Fruit fly (Drosophila melanogaster) whole organism, embryonic: ENCODE measurements around the gene CG9106.

ENCODE experiments used
- Aef1 ChIP-seq: fragments of 200-800 bp; sonication (Bioruptor generic); IDR thresholded peaks from 3 replicates; pipeline ENCODE4 v1.3.6; 2022; ENCODE audit warnings: missing biosample characterization, missing genetic modification characterization
- Atf6 ChIP-seq: fragments of 200-800 bp; sonication (Bioruptor generic); IDR thresholded peaks from 2 replicates; pipeline ENCODE4 v1.3.6; 2022; ENCODE audit warnings: missing biosample characterization, missing genetic modification characterization
- BEAF-32 ChIP-seq: fragments of 200-800 bp; sonication (Bioruptor generic); optimal IDR thresholded peaks from 3 replicates; lab custom pipeline; 2017; ENCODE audit warnings: missing biosample characterization, missing genetic modification characterization, mild to moderate bottlenecking, moderate library complexity, missing genetic modification reagents
- CG11504 ChIP-seq: fragments of 200-800 bp; sonication (Bioruptor generic); optimal IDR thresholded peaks from 3 replicates; lab custom pipeline; 2019; ENCODE audit warnings: missing biosample characterization, mild to moderate bottlenecking, missing genetic modification characterization, moderate library complexity
- CG11696 ChIP-seq: fragments of 200-800 bp; sonication (Bioruptor generic); IDR thresholded peaks from 2 replicates; pipeline ENCODE4 v1.3.6; 2022; ENCODE audit warnings: missing biosample characterization, missing genetic modification characterization
- CG12219 ChIP-seq: fragments of 200-800 bp; sonication (Bioruptor generic); optimal IDR thresholded peaks from 3 replicates; lab custom pipeline; 2018; ENCODE audit warnings: missing biosample characterization, mild to moderate bottlenecking, missing genetic modification characterization
- CG13424 ChIP-seq: fragments of 200-800 bp; sonication (Bioruptor generic); optimal IDR thresholded peaks from 2 replicates; lab custom pipeline; 2019; ENCODE audit warnings: missing biosample characterization, mild to moderate bottlenecking, missing genetic modification characterization, moderate library complexity
- CG15073 ChIP-seq: fragments of 200-800 bp; sonication (Bioruptor generic); optimal IDR thresholded peaks from 2 replicates; lab custom pipeline; 2016; ENCODE audit warnings: missing biosample characterization, missing genetic modification characterization
- CG15696 ChIP-seq: fragments of 200-800 bp; sonication (Bioruptor generic); optimal IDR thresholded peaks from 2 replicates; lab custom pipeline; 2019; ENCODE audit warnings: missing biosample characterization, mild to moderate bottlenecking, missing genetic modification characterization, moderate library complexity
- CG1602 ChIP-seq: fragments of 200-800 bp; sonication (Bioruptor generic); optimal IDR thresholded peaks from 3 replicates; lab custom pipeline; 2016; ENCODE audit warnings: missing biosample characterization, missing genetic modification characterization
- CG17359 ChIP-seq: fragments of 200-800 bp; sonication (Bioruptor generic); optimal IDR thresholded peaks from 3 replicates; lab custom pipeline; 2018; ENCODE audit warnings: missing biosample characterization, mild to moderate bottlenecking, missing genetic modification characterization, moderate library complexity
- CG2116 ChIP-seq: fragments of 200-800 bp; sonication (Bioruptor generic); optimal IDR thresholded peaks from 3 replicates; lab custom pipeline; 2018; ENCODE audit warnings: missing biosample characterization, mild to moderate bottlenecking, missing genetic modification characterization
- CG2678 ChIP-seq: fragments of 200-800 bp; sonication (Bioruptor generic); optimal IDR thresholded peaks from 3 replicates; lab custom pipeline; 2019; ENCODE audit warnings: missing biosample characterization, mild to moderate bottlenecking, missing genetic modification characterization, moderate library complexity
- CG2712 ChIP-seq: fragments of 200-800 bp; optimal IDR thresholded peaks from 3 replicates; lab custom pipeline; 2019; ENCODE audit warnings: missing biosample characterization, mild to moderate bottlenecking, missing genetic modification characterization, moderate library complexity
- CG5953 ChIP-seq: fragments of 200-800 bp; sonication (Bioruptor generic); IDR thresholded peaks from 2 replicates; pipeline ENCODE4 v1.3.6; 2022; ENCODE audit warnings: missing biosample characterization, missing genetic modification characterization
- CG6175 ChIP-seq: fragments of 200-800 bp; sonication (Bioruptor generic); IDR thresholded peaks from 3 replicates; pipeline ENCODE4 v1.3.6; 2022; ENCODE audit warnings: missing biosample characterization, missing genetic modification characterization
- CG6272 ChIP-seq: fragments of 200-800 bp; sonication (Bioruptor generic); IDR thresholded peaks from 2 replicates; pipeline ENCODE4 v1.3.6; 2022; ENCODE audit warnings: missing biosample characterization, missing genetic modification characterization
- CG8388 ChIP-seq: fragments of 200-800 bp; sonication (Bioruptor generic); optimal IDR thresholded peaks from 2 replicates; lab custom pipeline; 2019; ENCODE audit warnings: missing biosample characterization, mild to moderate bottlenecking, missing genetic modification characterization, moderate library complexity
- CG9437 ChIP-seq: fragments of 200-800 bp; sonication (Bioruptor generic); optimal IDR thresholded peaks from 2 replicates; lab custom pipeline; 2018; ENCODE audit warnings: missing biosample characterization, mild to moderate bottlenecking, missing genetic modification characterization
- D19B ChIP-seq: fragments of 200-800 bp; sonication (Bioruptor generic); optimal IDR thresholded peaks from 2 replicates; lab custom pipeline; 2017; ENCODE audit warnings: missing biosample characterization, mild to moderate bottlenecking, missing genetic modification characterization
- Fer3 ChIP-seq: fragments of 200-800 bp; sonication (Bioruptor generic); optimal IDR thresholded peaks from 2 replicates; lab custom pipeline; 2018; ENCODE audit warnings: missing biosample characterization, mild to moderate bottlenecking, missing genetic modification characterization, moderate library complexity
- GATAe ChIP-seq: fragments of 200-800 bp; sonication (Bioruptor generic); conservative IDR thresholded peaks from 2 replicates; pipeline ENCODE4 v1.3.6; 2022; ENCODE audit warnings: missing biosample characterization, missing genetic modification characterization
- HLH3B ChIP-seq: fragments of 200-800 bp; sonication (Bioruptor generic); IDR thresholded peaks from 2 replicates; pipeline ENCODE4 v1.3.6; 2022; ENCODE audit warnings: missing biosample characterization, missing genetic modification characterization
- Hr3 ChIP-seq: fragments of 200-800 bp; sonication (Bioruptor generic); optimal IDR thresholded peaks from 3 replicates; lab custom pipeline; 2016; ENCODE audit warnings: missing biosample characterization, missing genetic modification characterization
- Hr78 ChIP-seq, 2 experiments: fragments of 200-800 bp in 1 of 2; fragments of >200 bp in 1 of 2; sonication (Bioruptor generic) in 1 of 2; optimal IDR thresholded peaks; 2 replicates each; lab custom pipeline; 2017 to 2019; ENCODE audit warnings: missing biosample characterization in 2 of 2, missing genetic modification characterization in 2 of 2, mild to moderate bottlenecking in 1 of 2, moderate library complexity in 1 of 2
- Med ChIP-seq: fragments of 200-800 bp; sonication (Bioruptor generic); peaks from one replicate; lab custom pipeline; 2016; ENCODE audit warnings: missing biosample characterization, missing genetic modification characterization, mild to moderate bottlenecking, inconsistent platforms, moderate library complexity
- NfI ChIP-seq: fragments of 200-800 bp; sonication (Bioruptor generic); optimal IDR thresholded peaks from 3 replicates; lab custom pipeline; 2018; ENCODE audit warnings: missing biosample characterization, mild to moderate bottlenecking, missing genetic modification characterization, moderate library complexity
- PHDP ChIP-seq: fragments of 200-800 bp; sonication (Bioruptor generic); optimal IDR thresholded peaks from 3 replicates; lab custom pipeline; 2018; ENCODE audit warnings: missing biosample characterization, mild to moderate bottlenecking, missing genetic modification characterization, moderate library complexity
- Poxn ChIP-seq: fragments of 200-800 bp; sonication (Bioruptor generic); IDR thresholded peaks from 2 replicates; pipeline ENCODE4 v1.3.6; 2022; ENCODE audit warnings: missing biosample characterization, missing genetic modification characterization
- Ptx1 ChIP-seq: fragments of 200-800 bp; sonication (Bioruptor generic); IDR thresholded peaks from 2 replicates; pipeline ENCODE4 v1.3.6; 2022; ENCODE audit warnings: missing biosample characterization, missing genetic modification characterization
- Sry-δ ChIP-seq: fragments of 200-800 bp; sonication (Bioruptor generic); optimal IDR thresholded peaks from 2 replicates; lab custom pipeline; 2016; ENCODE audit warnings: missing biosample characterization, missing genetic modification characterization
- dm ChIP-seq: fragments of 200-800 bp; sonication (Bioruptor generic); optimal IDR thresholded peaks from 3 replicates; lab custom pipeline; 2016; ENCODE audit warnings: missing biosample characterization, missing genetic modification characterization
- dmrt99B ChIP-seq: fragments of 200-800 bp; sonication (Bioruptor generic); optimal IDR thresholded peaks from 2 replicates; lab custom pipeline; 2018; ENCODE audit warnings: missing biosample characterization, mild to moderate bottlenecking, missing genetic modification characterization, moderate library complexity
- gcm2 ChIP-seq: fragments of 200-800 bp; sonication (Bioruptor generic); optimal IDR thresholded peaks from 2 replicates; lab custom pipeline; 2016; ENCODE audit warnings: missing biosample characterization, missing genetic modification characterization
- gem ChIP-seq: fragments of 200-800 bp; sonication (Bioruptor generic); optimal IDR thresholded peaks from 2 replicates; lab custom pipeline; 2019; ENCODE audit warnings: missing biosample characterization, mild to moderate bottlenecking, missing genetic modification characterization, moderate library complexity
- hkb ChIP-seq, 2 experiments: fragments of 200-800 bp in 1 of 2; fragments of >200 bp in 1 of 2; sonication (Bioruptor generic) in 1 of 2; IDR thresholded peaks in 1 of 2; optimal IDR thresholded peaks in 1 of 2; 2 replicates each; pipeline versions ENCODE4 v1.3.6 to Lab custom; 2017 to 2022; ENCODE audit warnings: missing biosample characterization in 1 of 2, missing genetic modification characterization in 1 of 2
- lab ChIP-seq: fragments of 200-800 bp; sonication (Bioruptor generic); optimal IDR thresholded peaks from 3 replicates; lab custom pipeline; 2017; ENCODE audit warnings: missing biosample characterization, missing genetic modification characterization, mild to moderate bottlenecking, moderate library complexity, missing genetic modification reagents
- nmo ChIP-seq: fragments of 200-800 bp; sonication (Bioruptor generic); optimal IDR thresholded peaks from 2 replicates; lab custom pipeline; 2018; ENCODE audit warnings: missing biosample characterization, mild to moderate bottlenecking, missing genetic modification characterization, moderate library complexity
- oc ChIP-seq: fragments of 200-800 bp; sonication (Bioruptor generic); optimal IDR thresholded peaks from 2 replicates; lab custom pipeline; 2018; ENCODE audit warnings: missing biosample characterization, mild to moderate bottlenecking, missing genetic modification characterization, moderate library complexity
- odd ChIP-seq: fragments of 200-800 bp; sonication (Bioruptor generic); optimal IDR thresholded peaks from 2 replicates; lab custom pipeline; 2017; ENCODE audit warnings: missing biosample characterization, mild to moderate bottlenecking, missing genetic modification characterization
- pb ChIP-seq: fragments of 200-800 bp; sonication (Bioruptor generic); optimal IDR thresholded peaks from 3 replicates; lab custom pipeline; 2016; ENCODE audit warnings: missing biosample characterization, missing genetic modification characterization
- prd ChIP-seq, 3 experiments: fragments of >200 bp in 2 of 3; fragments of 200-800 bp in 1 of 3; sonication (Bioruptor generic) in 1 of 3; optimal IDR thresholded peaks in 2 of 3; IDR thresholded peaks in 1 of 3; 2 replicates in 2 of 3; 3 replicates in 1 of 3; pipeline versions ENCODE4 v1.3.6 to Lab custom; 2017 to 2022; ENCODE audit warnings: missing biosample characterization in 1 of 3, missing genetic modification characterization in 1 of 3
- sc ChIP-seq, 3 experiments: fragments of >200 bp in 2 of 3; fragments of 200-800 bp in 1 of 3; sonication (Bioruptor generic) in 1 of 3; optimal IDR thresholded peaks; 2 replicates in 2 of 3; 3 replicates in 1 of 3; lab custom pipeline; 2017; ENCODE audit warnings: mild to moderate bottlenecking in 1 of 3, missing biosample characterization in 1 of 3, missing genetic modification characterization in 1 of 3, missing genetic modification reagents in 1 of 3
- tgo ChIP-seq: fragments of 200-800 bp; sonication (Bioruptor generic); IDR thresholded peaks from 3 replicates; pipeline ENCODE4 v1.3.6; 2022; ENCODE audit warnings: missing biosample characterization, missing genetic modification characterization
- trh ChIP-seq: fragments of 200-800 bp; sonication (Bioruptor generic); optimal IDR thresholded peaks from 2 replicates; lab custom pipeline; 2016; ENCODE audit warnings: missing biosample characterization, missing genetic modification characterization

Gene CG9106

DNA sequence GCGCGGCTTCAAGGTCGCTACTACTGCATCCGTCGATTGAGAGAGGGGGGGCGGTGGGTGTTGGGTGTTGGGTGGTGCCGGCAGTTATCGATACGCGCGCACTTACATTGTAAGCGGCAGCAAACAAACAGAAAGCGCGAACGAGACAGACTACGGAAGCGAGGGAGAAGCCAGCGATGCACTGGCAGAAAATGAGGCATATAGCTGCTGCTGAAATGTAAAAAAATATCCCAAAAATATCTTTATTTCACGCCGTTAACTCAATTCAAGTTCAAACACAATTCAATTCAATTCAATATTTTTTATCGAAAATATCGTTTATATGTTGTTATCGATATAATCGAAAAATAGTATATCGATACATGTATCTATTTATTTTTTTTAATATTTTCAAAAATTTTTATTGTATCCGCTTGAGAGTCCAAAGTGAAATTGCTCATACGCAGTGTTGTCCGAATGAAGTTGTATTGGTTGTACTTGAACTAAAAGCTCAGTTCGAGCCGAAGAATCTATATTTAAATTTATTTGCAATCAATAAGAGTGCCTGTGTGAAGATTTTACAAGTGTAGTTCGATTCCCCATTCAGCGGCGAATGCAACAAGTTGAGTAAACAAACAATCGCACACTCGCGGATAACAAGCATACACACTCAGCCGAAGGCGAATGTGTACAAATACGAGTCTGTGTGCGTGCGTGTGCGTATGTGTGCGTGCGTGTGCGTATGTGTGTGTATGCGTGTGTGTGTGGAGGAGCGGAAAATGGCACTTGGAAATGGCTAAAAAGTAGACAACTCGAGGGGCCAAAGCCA lies 40.1 kb upstream of the CG9106 start (continued):
- TF ChIP-seq CG12219 (GFP tag; lab: Kevin White, UChicago) (no peak), Poxn (GFP tag; lab: Robert Waterston, UW) (no peak), trh (GFP tag; lab: Kevin White, UChicago) (no peak), pb (GFP tag; lab: Kevin White, UChicago) (no peak), CG15073 (GFP tag; lab: Kevin White, UChicago) (no peak), CG9437 (GFP tag; lab: Kevin White, UChicago) (peak; percentile 27), Med (GFP tag; lab: Kevin White, UChicago) (peak; percentile 46), D19B (GFP tag; lab: Kevin White, UChicago) (no peak)

DNA sequence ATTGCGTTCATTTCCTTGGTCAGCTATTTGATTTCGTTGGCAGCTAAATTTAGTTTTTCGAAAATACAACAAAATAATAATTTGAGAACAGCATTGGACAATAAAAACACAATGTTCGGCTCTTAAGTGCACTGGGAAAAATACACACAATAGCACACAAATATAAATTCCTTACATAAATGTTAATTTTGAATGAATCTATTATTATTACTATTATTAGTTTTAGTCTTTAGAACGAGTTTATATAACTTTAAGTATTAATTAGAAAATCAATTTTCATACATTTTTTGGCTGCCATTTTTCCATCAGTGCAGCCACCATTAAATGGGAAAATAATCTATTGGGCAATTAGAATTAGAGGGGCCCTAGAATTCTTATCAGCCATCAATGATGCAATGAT lies 37.7 kb upstream of the CG9106 start:
- TF ChIP-seq CG11504 (tag; lab: Kevin White, UChicago): peak; percentile 52
- TF ChIP-seq PHDP (tag; lab: Kevin White, UChicago): peak; percentile 31
- TF ChIP-seq Hr3 (GFP tag; lab: Kevin White, UChicago): no peak
- TF ChIP-seq CG17359 (tag; lab: Kevin White, UChicago): peak; percentile 20
- no peak for TF ChIP-seq CG6175 (GFP tag; lab: Robert Waterston, UW)
- TF ChIP-seq CG1602 (GFP tag; lab: Kevin White, UChicago): no peak
- no peak for TF ChIP-seq prd (optimal IDR thresholded peaks at IDR 0.05; lab: Kevin White, UChicago)
- no peak for TF ChIP-seq prd (GFP tag; IDR thresholded peaks at IDR 0.05; lab: Robert Waterston, UW)
- no peak for TF ChIP-seq hkb (optimal IDR thresholded peaks at IDR 0.05; lab: Kevin White, UChicago)
- peak; percentile 30; the same call in 1 of the 2 replicates for TF ChIP-seq hkb (GFP tag; IDR thresholded peaks at IDR 0.05; lab: Robert Waterston, UW)
- TF ChIP-seq tgo (GFP tag; lab: Robert Waterston, UW): peak; percentile 30; the same call in 1 of the 3 replicates
- 0 out of 3 replicates have a peak, but pooled peaks have one; percentile 18 for TF ChIP-seq Aef1 (GFP tag; lab: Robert Waterston, UW)
- peak; percentile 8 for TF ChIP-seq Fer3
- no peak for TF ChIP-seq BEAF-32 (GFP tag; lab: Kevin White, UChicago)
- TF ChIP-seq CG8388 (GFP tag; lab: Kevin White, UChicago): peak; percentile 3
- TF ChIP-seq oc (tag; lab: Kevin White, UChicago): no peak
- peak; percentile 55 for TF ChIP-seq gem (tag; lab: Kevin White, UChicago)
- TF ChIP-seq dmrt99B (tag; lab: Kevin White, UChicago): peak; percentile 53
- no peak for TF ChIP-seq Atf6 (GFP tag; lab: Robert Waterston, UW)
- TF ChIP-seq CG11696 (GFP tag; lab: Robert Waterston, UW): no peak
- TF ChIP-seq gcm2 (GFP tag; lab: Kevin White, UChicago): no peak
- TF ChIP-seq CG6272 (GFP tag; lab: Robert Waterston, UW): no peak
- peak; percentile 36 for TF ChIP-seq CG13424
- TF ChIP-seq CG2116 (GFP tag; lab: Kevin White, UChicago): no peak
- TF ChIP-seq dm (GFP tag; lab: Kevin White, UChicago): no peak
- no peak for TF ChIP-seq CG15696
- no peak for TF ChIP-seq Hr78 (GFP tag; optimal IDR thresholded peaks at IDR 0.05; lab: Kevin White, UChicago)
- TF ChIP-seq Sry-δ (GFP tag; lab: Kevin White, UChicago): no peak
- TF ChIP-seq sc (optimal IDR thresholded peaks at IDR 0.05; lab: Kevin White, UChicago): no peak
- TF ChIP-seq sc (GFP tag; optimal IDR thresholded peaks at IDR 0.05; lab: Kevin White, UChicago): no peak
- TF ChIP-seq Ptx1 (GFP tag; lab: Robert Waterston, UW): peak; percentile 43; the same call in 1 of the 2 replicates
- peak; percentile 29 for TF ChIP-seq CG2712
- TF ChIP-seq odd (GFP tag; lab: Kevin White, UChicago): no peak
- no peak for TF ChIP-seq NfI (GFP tag; lab: Kevin White, UChicago)
- TF ChIP-seq nmo (GFP tag; lab: Kevin White, UChicago): peak; percentile 2
- no peak for TF ChIP-seq GATAe (GFP tag; lab: Robert Waterston, UW)
- TF ChIP-seq lab (GFP tag; lab: Kevin White, UChicago): peak; percentile 3
- TF ChIP-seq CG2678: peak; percentile 53
- 0 out of 2 replicates have a peak, but pooled peaks have one; percentile 23 for TF ChIP-seq HLH3B (GFP tag; lab: Robert Waterston, UW)
- no peak for TF ChIP-seq CG5953
